Fruit fly (Drosophila melanogaster) whole organism, adult: ENCODE results near the gene Tk.

Experiments
- CG11617 ChIP-seq: fragments of 200-800 bp; sonication (Bioruptor generic); optimal IDR thresholded peaks from 2 replicates; lab custom pipeline; 2017; ENCODE audit warnings: mild to moderate bottlenecking, missing biosample characterization, missing genetic modification reagents, missing genetic modification characterization
- CG12768 ChIP-seq: fragments of 200-800 bp; sonication (Bioruptor generic); optimal IDR thresholded peaks from 2 replicates; lab custom pipeline; 2017; ENCODE audit warnings: missing biosample characterization, missing genetic modification characterization, mild to moderate bottlenecking, moderate library complexity, missing genetic modification reagents
- CG14711 ChIP-seq: fragments of 200-800 bp; sonication (Bioruptor generic); optimal IDR thresholded peaks from 2 replicates; lab custom pipeline; 2018; ENCODE audit warnings: missing biosample characterization, mild to moderate bottlenecking, missing genetic modification characterization, moderate library complexity
- CG1620 ChIP-seq: fragments of 200-800 bp; sonication (Bioruptor generic); optimal IDR thresholded peaks from 2 replicates; lab custom pipeline; 2016; ENCODE audit warnings: missing biosample characterization, missing genetic modification characterization
- CG33017 ChIP-seq: fragments of 200-800 bp; sonication (Bioruptor generic); optimal IDR thresholded peaks from 2 replicates; lab custom pipeline; 2018; ENCODE audit warnings: missing biosample characterization, mild to moderate bottlenecking, missing genetic modification characterization, moderate library complexity
- CG5204 ChIP-seq: fragments of 200-800 bp; sonication (Bioruptor generic); optimal IDR thresholded peaks from 2 replicates; lab custom pipeline; 2016; ENCODE audit warnings: missing biosample characterization, missing genetic modification characterization
- CG7045 ChIP-seq: fragments of 200-800 bp; sonication (Bioruptor generic); optimal IDR thresholded peaks from 2 replicates; lab custom pipeline; 2017; ENCODE audit warnings: missing biosample characterization, mild to moderate bottlenecking, missing genetic modification characterization
- CG7101 ChIP-seq: fragments of 200-800 bp; sonication (Bioruptor generic); optimal IDR thresholded peaks from 2 replicates; lab custom pipeline; 2018; ENCODE audit warnings: missing biosample characterization, mild to moderate bottlenecking, missing genetic modification characterization, moderate library complexity
- Clk ChIP-seq: fragments of 200-800 bp; sonication (Bioruptor generic); optimal IDR thresholded peaks from 2 replicates; lab custom pipeline; 2017; ENCODE audit warnings: missing biosample characterization, missing genetic modification characterization
- Crg-1 ChIP-seq: fragments of 200-800 bp; sonication (Bioruptor generic); optimal IDR thresholded peaks from 2 replicates; lab custom pipeline; 2016; ENCODE audit warnings: missing biosample characterization, missing genetic modification characterization
- Hr96 ChIP-seq: fragments of 200-800 bp; sonication (Bioruptor generic); optimal IDR thresholded peaks from 2 replicates; lab custom pipeline; 2016; ENCODE audit warnings: missing biosample characterization, missing genetic modification characterization
- Mnt ChIP-seq: fragments of 200-800 bp; sonication (Bioruptor generic); optimal IDR thresholded peaks from 2 replicates; lab custom pipeline; 2016; ENCODE audit warnings: missing biosample characterization, mild to moderate bottlenecking, missing genetic modification characterization
- bab1 ChIP-seq: fragments of 200-800 bp; sonication (Bioruptor generic); optimal IDR thresholded peaks from 3 replicates; lab custom pipeline; 2019; ENCODE audit warnings: missing biosample characterization, mild to moderate bottlenecking, missing genetic modification characterization, moderate library complexity
- cic ChIP-seq: fragments of 200-800 bp; sonication (Bioruptor generic); optimal IDR thresholded peaks from 2 replicates; lab custom pipeline; 2017; ENCODE audit warnings: missing biosample characterization, mild to moderate bottlenecking, missing genetic modification characterization, moderate library complexity
- cnc ChIP-seq, 2 experiments: fragments of >200 bp; optimal IDR thresholded peaks; 2 replicates each; lab custom pipeline; 2017
- kay ChIP-seq: fragments of 200-800 bp; sonication (Bioruptor generic); peaks from one replicate; lab custom pipeline; 2016; ENCODE audit warnings: missing biosample characterization, missing genetic modification characterization, borderline replicate concordance
- ovo ChIP-seq: fragments of 200-800 bp; sonication (Bioruptor generic); optimal IDR thresholded peaks from 2 replicates; lab custom pipeline; 2016; ENCODE audit warnings: missing biosample characterization, missing genetic modification characterization
- pad ChIP-seq: fragments of 200-800 bp; sonication (Bioruptor generic); optimal IDR thresholded peaks from 3 replicates; lab custom pipeline; 2017; ENCODE audit warnings: missing biosample characterization, missing genetic modification characterization, mild to moderate bottlenecking, moderate library complexity, missing genetic modification reagents
- tj ChIP-seq: fragments of 200-800 bp; sonication (Bioruptor generic); optimal IDR thresholded peaks from 3 replicates; lab custom pipeline; 2017; ENCODE audit warnings: missing biosample characterization, mild to moderate bottlenecking, missing genetic modification characterization, moderate library complexity
- toe ChIP-seq: fragments of 200-800 bp; sonication (Bioruptor generic); optimal IDR thresholded peaks from 2 replicates; lab custom pipeline; 2016; ENCODE audit warnings: missing biosample characterization, missing genetic modification characterization

Tk gene

DNA sequence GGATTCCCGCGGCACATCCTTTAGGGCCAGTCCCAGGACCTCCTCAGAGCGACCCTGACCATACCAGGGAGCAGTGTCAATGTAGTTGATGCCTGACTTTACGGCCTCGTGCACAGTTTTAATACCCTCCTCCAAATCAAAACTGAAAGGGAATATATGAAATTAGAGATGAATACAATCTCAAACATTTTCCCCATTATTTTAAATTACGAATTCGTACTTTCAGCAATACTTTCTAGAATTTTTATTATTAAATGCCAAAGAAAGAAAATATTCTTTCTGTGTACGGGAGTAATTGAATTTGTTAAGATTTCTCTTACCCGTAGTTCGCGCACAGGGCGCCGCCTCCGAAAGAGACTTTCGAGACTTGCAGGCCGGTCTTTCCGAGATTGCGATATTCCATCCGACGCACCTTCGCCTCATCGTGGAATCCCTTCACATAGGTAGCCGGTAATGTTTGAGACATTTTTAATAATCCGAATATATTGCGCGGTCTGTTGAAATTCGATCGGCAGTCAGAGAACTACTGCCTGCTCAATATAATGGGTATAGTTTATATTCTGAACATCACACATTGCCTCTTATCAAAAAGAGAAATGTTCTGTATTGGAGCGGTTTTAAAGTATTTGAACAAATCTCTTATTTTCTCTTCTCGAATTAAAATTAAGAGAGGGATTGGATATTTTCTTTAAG lies 25.2 kb downstream of the Tk start, which contains the start of gene CG18547:
TSS of gene CG18547 (minus strand) at position 512 of the 693 bp plus-strand sequence.
- no peak for TF ChIP-seq cnc (optimal IDR thresholded peaks at IDR 0.05; lab: Kevin White, UChicago)
- peak; percentile 25 for TF ChIP-seq CG14711
- no peak for TF ChIP-seq tj (GFP tag; lab: Kevin White, UChicago)
- TF ChIP-seq CG7045, result no peak
- TF ChIP-seq CG5204 (GFP tag; lab: Kevin White, UChicago), result no peak

DNA sequence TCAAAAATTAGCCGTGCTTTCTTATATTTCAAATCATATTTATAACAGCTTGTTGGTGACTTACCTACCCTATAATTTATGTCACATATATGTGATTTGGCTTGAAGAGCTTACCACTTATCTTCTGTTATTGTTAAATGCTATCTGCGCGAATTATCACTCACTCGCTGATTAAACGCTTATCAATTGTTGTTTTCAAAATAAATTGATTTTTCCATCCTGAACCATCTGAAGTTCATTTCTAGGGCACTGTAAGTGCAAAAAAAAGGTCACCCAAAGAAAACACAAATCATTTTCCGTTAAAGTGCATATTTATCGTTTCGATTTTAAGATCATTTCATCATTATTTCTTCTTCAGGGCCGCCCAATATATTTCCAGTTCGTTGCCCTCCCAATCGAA lies 27.0 kb downstream of the Tk start:
- TF ChIP-seq kay (peak; percentile 37), CG14711 (no peak)

DNA sequence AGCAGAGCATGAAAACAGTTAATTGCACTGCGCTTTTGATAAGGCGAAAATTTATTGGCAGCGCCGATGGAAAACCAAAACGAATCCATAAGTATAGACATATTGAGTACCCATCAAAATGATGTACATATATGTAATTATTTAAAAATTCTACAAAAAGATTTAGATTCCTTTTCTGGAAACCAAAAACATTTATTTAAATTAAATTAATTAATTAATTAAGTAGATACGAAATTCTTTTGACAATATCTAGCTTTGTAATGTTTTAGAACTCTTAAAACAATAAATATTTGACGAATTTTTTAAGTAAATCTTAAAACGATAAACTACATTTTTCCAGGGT lies 28.0 kb downstream of the Tk start:
- TF ChIP-seq Mnt (no peak), kay (peak; percentile 70), bab1 (GFP tag; lab: Kevin White, UChicago) (no peak), CG7101 (no peak)

DNA sequence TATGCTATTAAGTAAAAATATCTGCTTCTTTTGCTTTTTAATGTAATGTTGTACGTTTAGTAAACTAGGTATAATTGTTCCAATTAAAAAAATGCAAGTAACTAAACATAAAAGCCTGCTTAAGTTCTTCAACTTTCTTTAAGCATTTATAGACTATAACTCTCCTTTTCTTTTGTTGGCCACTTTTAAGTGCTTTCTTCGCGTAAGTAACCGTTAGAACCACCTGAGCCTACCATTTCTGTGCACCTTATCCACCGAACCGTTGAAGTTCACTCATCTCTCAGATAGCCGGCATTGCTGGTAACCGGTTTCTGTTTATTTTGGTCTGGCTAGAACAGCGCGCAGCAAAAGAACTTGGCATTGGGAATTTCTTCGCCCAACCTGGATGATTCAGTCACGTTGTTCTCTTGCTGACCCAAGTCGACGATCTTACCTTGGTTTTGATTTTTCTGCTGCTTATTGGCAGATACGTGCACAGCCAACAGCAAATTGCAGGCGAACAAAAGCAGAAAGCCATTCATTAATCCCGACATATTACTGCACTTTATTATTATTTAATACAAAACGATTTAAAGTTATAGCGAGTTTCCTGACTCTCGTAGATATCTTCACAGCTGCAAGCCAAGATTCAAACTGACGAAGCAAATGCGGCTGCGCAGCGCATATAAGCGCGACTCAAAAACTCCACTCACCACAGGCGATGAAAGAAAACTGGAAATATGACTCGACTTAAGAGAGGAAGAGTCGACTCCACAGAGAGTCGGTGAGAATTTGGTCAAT lies 28.5 kb downstream of the Tk start, which contains the start of gene CG10005:
TSS of gene CG10005 (minus strand) at position 642 of the 780 bp plus-strand sequence.
- no peak for TF ChIP-seq cnc (optimal IDR thresholded peaks at IDR 0.05; lab: Kevin White, UChicago)
- no peak for TF ChIP-seq kay
- no peak for TF ChIP-seq CG5204 (GFP tag; lab: Kevin White, UChicago)
- TF ChIP-seq CG11617 (GFP tag; lab: Kevin White, UChicago), result no peak
- TF ChIP-seq Crg-1, result no peak
- TF ChIP-seq Hr96, result no peak
- TF ChIP-seq tj (GFP tag; lab: Kevin White, UChicago), result no peak
- no peak for TF ChIP-seq cic (GFP tag; lab: Kevin White, UChicago)
- no peak for TF ChIP-seq CG1620 (GFP tag; lab: Kevin White, UChicago)
- TF ChIP-seq toe, result no peak
- TF ChIP-seq CG14711, result no peak

DNA sequence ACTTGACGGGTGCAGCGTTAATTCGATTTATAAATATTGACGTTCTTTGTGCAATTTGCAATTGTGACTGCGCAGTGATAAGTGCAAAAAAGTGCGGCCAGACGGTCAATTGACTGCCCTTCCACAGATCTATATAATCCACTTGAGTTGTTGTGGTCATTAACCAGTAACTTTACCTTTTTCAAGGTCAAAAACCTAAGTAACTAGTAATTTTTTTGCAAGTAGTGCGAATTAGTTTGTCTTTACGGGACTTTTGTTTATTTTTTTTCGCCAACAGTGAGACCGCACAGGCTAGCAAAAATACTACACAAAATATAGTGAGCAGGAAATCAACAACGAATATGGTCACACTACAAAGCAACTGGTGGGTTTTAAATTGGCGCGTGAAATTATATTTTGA lies 30.6 kb downstream of the Tk start, which contains the start of gene Tango9:
TSS of gene Tango9 (minus strand) at position 280 of the 400 bp plus-strand sequence.
- TF ChIP-seq ovo (GFP tag; lab: Kevin White, UChicago) (peak; percentile 33), kay (no peak), bab1 (GFP tag; lab: Kevin White, UChicago) (peak; percentile 40), Mnt (peak; percentile 43), CG1620 (GFP tag; lab: Kevin White, UChicago) (no peak), CG7101 (peak; percentile 31), tj (GFP tag; lab: Kevin White, UChicago) (peak; percentile 52), CG33017 (tag; lab: Kevin White, UChicago) (peak; percentile 16), CG7045 (no peak), cic (GFP tag; lab: Kevin White, UChicago) (peak; percentile 49), CG14711 (peak; percentile 32), CG12768 (GFP tag; lab: Kevin White, UChicago) (peak; percentile 42), pad (no peak)

DNA sequence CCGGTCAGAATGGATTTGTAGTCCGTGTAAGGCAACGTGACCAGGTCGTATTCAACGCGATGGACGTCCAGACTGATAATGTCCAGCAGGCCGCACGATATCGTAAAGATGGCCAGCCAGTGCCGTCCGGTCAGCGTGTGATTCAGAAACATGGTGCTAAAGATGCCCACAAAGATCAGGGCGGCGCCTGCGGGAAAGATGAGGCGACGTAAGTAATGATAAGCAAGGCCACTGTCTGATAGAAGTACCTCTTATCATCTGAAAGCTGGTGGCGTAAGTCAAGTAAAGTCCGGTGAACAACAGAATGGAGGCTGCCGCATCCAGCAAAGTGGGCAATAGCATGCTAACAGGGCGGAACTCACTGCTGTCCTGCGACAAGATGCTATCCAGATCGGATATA lies 31.4 kb downstream of the Tk start:
- TF ChIP-seq CG12768 (GFP tag; lab: Kevin White, UChicago) (no peak), CG5204 (GFP tag; lab: Kevin White, UChicago) (no peak), CG1620 (GFP tag; lab: Kevin White, UChicago) (no peak), CG33017 (tag; lab: Kevin White, UChicago) (no peak), CG7101 (no peak), Clk (no peak)

DNA sequence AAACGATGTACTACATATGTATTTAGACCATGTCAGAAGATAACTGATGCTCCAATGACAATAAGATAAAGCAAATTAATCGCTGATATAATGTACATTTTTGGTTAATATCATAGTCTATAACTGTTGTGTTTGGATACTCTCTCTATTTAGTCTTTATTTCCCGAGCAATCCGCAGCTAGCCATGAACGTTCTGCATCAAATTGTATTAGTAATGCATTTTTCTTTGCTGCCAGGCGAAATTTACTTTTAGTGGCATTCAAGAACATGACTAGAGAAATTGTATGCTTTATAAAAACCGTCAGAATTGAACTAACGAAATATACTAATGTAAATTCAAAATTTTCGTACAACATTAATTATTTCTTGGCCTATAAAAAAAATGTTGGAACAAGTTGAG lies 33.9 kb downstream of the Tk start, which contains the start of gene GC2:
TSS of gene GC2 (plus strand) at position 301 of the 400 bp plus-strand sequence.
- no peak for TF ChIP-seq tj (GFP tag; lab: Kevin White, UChicago)
- no peak for TF ChIP-seq bab1 (GFP tag; lab: Kevin White, UChicago)

DNA sequence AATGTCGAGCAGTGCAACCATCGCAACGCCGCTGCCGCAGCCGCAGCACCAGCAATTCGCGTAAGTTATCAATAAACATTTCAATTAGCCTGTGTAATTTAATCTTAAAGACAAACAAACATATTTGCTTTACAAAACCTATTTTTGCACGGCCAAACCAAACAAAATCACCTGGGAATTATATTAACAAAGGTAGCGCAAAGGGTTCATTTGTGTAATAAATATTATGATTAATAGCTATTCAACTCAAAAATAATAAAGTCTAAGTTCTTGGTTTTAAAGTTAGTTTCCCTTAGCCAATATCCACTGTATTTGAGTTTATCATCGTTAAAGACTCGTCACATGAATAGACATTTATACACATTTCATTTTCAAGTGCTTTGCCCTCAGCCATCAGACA lies 36.1 kb downstream of the Tk start:
- TF ChIP-seq cnc (optimal IDR thresholded peaks at IDR 0.05; lab: Kevin White, UChicago), result no peak
- TF ChIP-seq CG5204 (GFP tag; lab: Kevin White, UChicago), result peak; percentile 3
- TF ChIP-seq CG14711, result peak; percentile 17
- TF ChIP-seq bab1 (GFP tag; lab: Kevin White, UChicago), result no peak
- TF ChIP-seq cic (GFP tag; lab: Kevin White, UChicago), result peak; percentile 38
- no peak for TF ChIP-seq ovo (GFP tag; lab: Kevin White, UChicago)
- peak; percentile 6 for TF ChIP-seq toe
- TF ChIP-seq CG11617 (GFP tag; lab: Kevin White, UChicago), result peak; percentile 29
- TF ChIP-seq Hr96, result peak; percentile 25
- no peak for TF ChIP-seq tj (GFP tag; lab: Kevin White, UChicago)
- TF ChIP-seq pad, result no peak
- no peak for TF ChIP-seq Crg-1
- peak; percentile 48 for TF ChIP-seq CG7101
- TF ChIP-seq CG1620 (GFP tag; lab: Kevin White, UChicago), result no peak
- TF ChIP-seq CG7045, result peak; percentile 15
- TF ChIP-seq kay, result no peak
- peak; percentile 8 for TF ChIP-seq CG12768 (GFP tag; lab: Kevin White, UChicago)
- TF ChIP-seq CG33017 (tag; lab: Kevin White, UChicago), result peak; percentile 46
- no peak for TF ChIP-seq Mnt
- no peak for TF ChIP-seq Clk
